Worm (Caenorhabditis elegans) whole organism, L4 larva: Measurements from ENCODE around the gene F10C2.3.

ENCODE experiments used
- ama-1 ChIP-seq: fragments of 150-350 bp; optimal IDR thresholded peaks from 2 replicates; lab custom pipeline; 2014; ENCODE audit warnings: inconsistent platforms, mixed read lengths
- ceh-44 ChIP-seq: fragments of 200-800 bp; sonication (Bioruptor generic); IDR thresholded peaks from 2 replicates; pipeline ENCODE4 v1.3.6; 2022; ENCODE audit warnings: missing genetic modification reagents, missing genetic modification characterization, missing compliant biosample characterization
- lin-13 ChIP-seq: fragments of 150-350 bp; optimal IDR thresholded peaks from 2 replicates; lab custom pipeline; 2014; ENCODE audit warnings: missing biosample characterization, missing genetic modification reagents, missing genetic modification characterization
- nhr-237 ChIP-seq: sonication (generic microtip); optimal IDR thresholded peaks from 2 replicates; lab custom pipeline; 2017; ENCODE audit warnings: missing biosample characterization, missing genetic modification characterization
- nhr-76 ChIP-seq: fragments of 150-350 bp; optimal IDR thresholded peaks from 2 replicates; lab custom pipeline; 2014; ENCODE audit warnings: missing biosample characterization, missing genetic modification characterization
- rbr-2 ChIP-seq: sonication (generic microtip); optimal IDR thresholded peaks from 2 replicates; lab custom pipeline; 2016; ENCODE audit warnings: missing genotype, missing genetic modification characterization, missing compliant biosample characterization
- snpc-1.2 ChIP-seq: fragments of 200-800 bp; sonication (Bioruptor generic); IDR thresholded peaks from 2 replicates; pipeline ENCODE4 v1.3.6; 2022; ENCODE audit warnings: missing genetic modification reagents, missing genetic modification characterization, missing compliant biosample characterization
- zfp-2 ChIP-seq: sonication (generic microtip); optimal IDR thresholded peaks from 2 replicates; lab custom pipeline; 2016; ENCODE audit warnings: mild to moderate bottlenecking, missing genetic modification characterization, missing compliant biosample characterization

DNA sequence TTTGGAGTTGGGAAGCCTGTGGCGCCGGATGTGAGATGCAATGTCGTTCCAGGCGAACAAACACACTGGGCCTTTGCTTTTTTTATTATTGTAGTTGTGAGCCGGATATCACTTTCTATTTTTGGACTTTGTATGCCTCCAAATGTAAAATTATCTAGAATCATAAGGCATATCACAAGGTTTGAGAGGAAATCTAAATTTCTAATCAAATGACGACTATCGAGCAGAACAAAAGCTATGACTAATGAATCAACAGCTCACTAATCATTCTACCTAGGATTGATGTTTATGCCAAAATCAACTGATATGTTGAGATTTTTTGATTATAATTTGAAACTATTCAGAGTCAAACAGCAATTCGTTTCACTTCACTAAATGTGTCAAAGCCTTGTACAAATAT, 17.8 kb downstream of the F10C2.3 start:
- no peak for TF ChIP-seq zfp-2 (tag; lab: Kevin White, UChicago)
- TF ChIP-seq nhr-237 (tag; lab: Kevin White, UChicago) = no peak
- TF ChIP-seq snpc-1.2 (GFP tag; lab: Robert Waterston, UW) = no peak
- no peak for TF ChIP-seq ama-1 (lab: Kevin White, UChicago)
- TF ChIP-seq ceh-44 (GFP tag; lab: Robert Waterston, UW) = no peak
- TF ChIP-seq lin-13 (GFP tag; lab: Kevin White, UChicago) = no peak
- TF ChIP-seq rbr-2 (tag; lab: Kevin White, UChicago) = no peak
- no peak for TF ChIP-seq nhr-76
